Worm (Caenorhabditis elegans) whole organism, mixed stage, embryonic: ENCODE data around the gene clec-187.

ENCODE experiments used
- M03D4.4 ChIP-seq: sonication (generic microtip); optimal IDR thresholded peaks from 2 replicates; lab custom pipeline; 2017; ENCODE audit warnings: mild to moderate bottlenecking, missing genetic modification characterization, missing compliant biosample characterization
- bed-3 ChIP-seq: fragments of 200-800 bp; sonication (Bioruptor generic); optimal IDR thresholded peaks from 3 replicates; lab custom pipeline; 2018; ENCODE audit warnings: mild to moderate bottlenecking, missing genetic modification characterization, moderate library complexity, missing compliant biosample characterization
- blmp-1 ChIP-seq: fragments of 150-350 bp; optimal IDR thresholded peaks from 2 replicates; lab custom pipeline; 2014; ENCODE audit warnings: missing biosample characterization, missing genetic modification characterization
- ceh-39 ChIP-seq: fragments of 150-350 bp; optimal IDR thresholded peaks from 2 replicates; lab custom pipeline; 2014; ENCODE audit warnings: missing biosample characterization, missing genetic modification characterization
- ceh-43 ChIP-seq: fragments of 200-800 bp; sonication (Bioruptor generic); optimal IDR thresholded peaks from 2 replicates; lab custom pipeline; 2018; ENCODE audit warnings: mild to moderate bottlenecking, missing genetic modification characterization, moderate library complexity, missing compliant biosample characterization
- ces-1 ChIP-seq: fragments of 150-350 bp; optimal IDR thresholded peaks from 2 replicates; lab custom pipeline; 2014; ENCODE audit warnings: missing biosample characterization, missing genetic modification reagents, missing genetic modification characterization
- cnd-1 ChIP-seq: fragments of 200-800 bp; sonication (Bioruptor generic); optimal IDR thresholded peaks from 2 replicates; lab custom pipeline; 2018; ENCODE audit warnings: mild to moderate bottlenecking, missing genetic modification characterization, missing compliant biosample characterization
- drap-1 ChIP-seq: fragments of 200-800 bp; sonication (Bioruptor generic); optimal IDR thresholded peaks from 3 replicates; lab custom pipeline; 2018; ENCODE audit warnings: mild to moderate bottlenecking, missing genetic modification characterization, missing compliant biosample characterization
- elt-1 ChIP-seq: sonication (generic microtip); optimal IDR thresholded peaks from 2 replicates; lab custom pipeline; 2017; ENCODE audit warnings: missing genetic modification characterization, mild to moderate bottlenecking, missing compliant biosample characterization, antibody characterized with exemption, moderate library complexity, borderline replicate concordance; ENCODE audit not compliant: insufficient read depth
- elt-3 ChIP-seq: fragments of 150-350 bp; optimal IDR thresholded peaks from 2 replicates; lab custom pipeline; 2014; ENCODE audit warnings: missing biosample characterization, missing genetic modification characterization
- flh-1 ChIP-seq: fragments of 200-800 bp; sonication (Bioruptor generic); optimal IDR thresholded peaks from 2 replicates; lab custom pipeline; 2018; ENCODE audit warnings: mild to moderate bottlenecking, missing genetic modification characterization, moderate library complexity, missing compliant biosample characterization
- ham-2 ChIP-seq: fragments of 200-800 bp; sonication (Bioruptor generic); optimal IDR thresholded peaks from 2 replicates; lab custom pipeline; 2018; ENCODE audit warnings: mild to moderate bottlenecking, missing genetic modification characterization, missing compliant biosample characterization
- lin-13 ChIP-seq: fragments of 150-350 bp; optimal IDR thresholded peaks from 2 replicates; lab custom pipeline; 2014; ENCODE audit warnings: missing biosample characterization, missing genetic modification characterization
- lsy-2 ChIP-seq: fragments of 150-350 bp; optimal IDR thresholded peaks from 2 replicates; lab custom pipeline; 2014; ENCODE audit warnings: missing biosample characterization, missing genetic modification characterization
- mab-5 ChIP-seq: fragments of 150-350 bp; optimal IDR thresholded peaks from 2 replicates; lab custom pipeline; 2014; ENCODE audit warnings: missing biosample characterization, missing genetic modification characterization
- mep-1 ChIP-seq: fragments of 150-350 bp; optimal IDR thresholded peaks from 2 replicates; lab custom pipeline; 2017; ENCODE audit warnings: missing biosample characterization, missing genetic modification reagents, missing genetic modification characterization, inconsistent platforms
- mls-2 ChIP-seq: sonication (generic microtip); optimal IDR thresholded peaks from 2 replicates; lab custom pipeline; 2016; ENCODE audit warnings: mild to moderate bottlenecking, missing genetic modification characterization, moderate library complexity, missing compliant biosample characterization
- nhr-12 ChIP-seq: fragments of 150-350 bp; optimal IDR thresholded peaks from 2 replicates; lab custom pipeline; 2014; ENCODE audit warnings: missing biosample characterization, missing genetic modification characterization
- nhr-2 ChIP-seq: fragments of 150-350 bp; optimal IDR thresholded peaks from 2 replicates; lab custom pipeline; 2014; ENCODE audit warnings: missing biosample characterization, missing genetic modification characterization
- nhr-237 ChIP-seq: fragments of 150-350 bp; optimal IDR thresholded peaks from 2 replicates; lab custom pipeline; 2014; ENCODE audit warnings: missing biosample characterization, missing genetic modification characterization
- nhr-28 ChIP-seq: fragments of 150-350 bp; optimal IDR thresholded peaks from 2 replicates; lab custom pipeline; 2014; ENCODE audit warnings: missing biosample characterization, missing genetic modification characterization
- nhr-76 ChIP-seq: sonication (generic microtip); optimal IDR thresholded peaks from 2 replicates; lab custom pipeline; 2017; ENCODE audit warnings: missing biosample characterization, missing genetic modification characterization
- pha-4 ChIP-seq: fragments of 150-350 bp; optimal IDR thresholded peaks from 2 replicates; lab custom pipeline; 2018; ENCODE audit warnings: missing biosample characterization, missing genetic modification reagents, missing genetic modification characterization
- sem-2 ChIP-seq: fragments of 200-800 bp; sonication (Bioruptor generic); optimal IDR thresholded peaks from 2 replicates; lab custom pipeline; 2018; ENCODE audit warnings: mild to moderate bottlenecking, missing genetic modification characterization, missing compliant biosample characterization
- snpc-4 ChIP-seq: fragments of 150-350 bp; optimal IDR thresholded peaks from 2 replicates; lab custom pipeline; 2014; ENCODE audit warnings: missing biosample characterization, missing genetic modification characterization
- sptf-1 ChIP-seq: sonication (generic microtip); optimal IDR thresholded peaks from 2 replicates; lab custom pipeline; 2017; ENCODE audit warnings: mild to moderate bottlenecking, missing genetic modification characterization, moderate library complexity, missing compliant biosample characterization
- tbx-8 ChIP-seq: fragments of 200-800 bp; sonication (Bioruptor generic); optimal IDR thresholded peaks from 2 replicates; lab custom pipeline; 2018; ENCODE audit warnings: mild to moderate bottlenecking, missing genetic modification characterization, moderate library complexity, missing compliant biosample characterization
- unc-120 ChIP-seq: sonication (generic microtip); optimal IDR thresholded peaks from 2 replicates; lab custom pipeline; 2017; ENCODE audit warnings: missing genetic modification characterization, missing compliant biosample characterization; ENCODE audit not compliant: poor library complexity, severe bottlenecking
- unc-62 ChIP-seq: fragments of 150-350 bp; optimal IDR thresholded peaks from 2 replicates; lab custom pipeline; 2014; ENCODE audit warnings: missing biosample characterization, missing genetic modification reagents, missing genetic modification characterization
- zip-8 ChIP-seq: fragments of 150-350 bp; optimal IDR thresholded peaks from 2 replicates; lab custom pipeline; 2014; ENCODE audit warnings: missing biosample characterization, missing genetic modification characterization
- ztf-11 ChIP-seq: fragments of 150-350 bp; optimal IDR thresholded peaks from 2 replicates; lab custom pipeline; 2014; ENCODE audit warnings: missing biosample characterization, missing genetic modification characterization

The clec-187 gene

ce11 chrIV:12894996-12895395 lies 23.7 kb upstream of the clec-187 start, which contains the start of gene K08D8.11:
Gene K08D8.11 (plus strand): TSS chrIV:12895296.
- TF ChIP-seq nhr-12 (no peak), mls-2 (tag; lab: Kevin White, UChicago) (no peak), lsy-2 (tag; lab: Kevin White, UChicago) (no peak), blmp-1 (no peak), bed-3 (GFP tag; lab: Kevin White, UChicago) (no peak), nhr-76 (tag; lab: Kevin White, UChicago) (no peak), ham-2 (GFP tag; lab: Kevin White, UChicago) (no peak), ces-1 (GFP tag; lab: Kevin White, UChicago) (no peak), tbx-8 (no peak), zip-8 (tag; lab: Kevin White, UChicago) (no peak), sem-2 (GFP tag; lab: Kevin White, UChicago) (no peak)

ce11 chrIV:12893166-12893565 lies 21.9 kb upstream of the clec-187 start, which contains the start of gene K08D8.12:
Gene K08D8.12 (plus strand): TSS chrIV:12893466.
- TF ChIP-seq drap-1 (no peak), unc-120 (no peak), M03D4.4 (tag; lab: Kevin White, UChicago) (no peak), elt-1 (no peak), cnd-1 (tag; lab: Kevin White, UChicago) (no peak), ceh-43 (GFP tag; lab: Kevin White, UChicago) (no peak), sptf-1 (tag; lab: Kevin White, UChicago) (no peak), lsy-2 (tag; lab: Kevin White, UChicago) (no peak), mls-2 (tag; lab: Kevin White, UChicago) (no peak), nhr-76 (tag; lab: Kevin White, UChicago) (no peak), bed-3 (GFP tag; lab: Kevin White, UChicago) (no peak), mab-5 (tag; lab: Kevin White, UChicago) (no peak), blmp-1 (no peak), lin-13 (tag; lab: Kevin White, UChicago) (no peak), nhr-12 (no peak), pha-4 (tag; lab: Kevin White, UChicago) (no peak), mep-1 (tag; lab: Kevin White, UChicago) (no peak)

- no peak for TF ChIP-seq mab-5 (tag; lab: Kevin White, UChicago)
- no peak for TF ChIP-seq pha-4 (tag; lab: Kevin White, UChicago)
- no peak for TF ChIP-seq cnd-1 (tag; lab: Kevin White, UChicago)
- no peak for TF ChIP-seq zip-8 (tag; lab: Kevin White, UChicago)
- no peak for TF ChIP-seq ces-1 (GFP tag; lab: Kevin White, UChicago)
Observed at ce11 chrIV:12892194-12892593, 20.9 kb upstream of the clec-187 start, which contains the start of gene K08D8.1. Gene K08D8.1 (plus strand): TSS chrIV:12892494.

ce11 chrIV:12891080-12891479 lies 19.8 kb upstream of the clec-187 start:
- TF ChIP-seq unc-62 (no peak), flh-1 (GFP tag; lab: Kevin White, UChicago) (no peak), ceh-43 (GFP tag; lab: Kevin White, UChicago) (no peak), M03D4.4 (tag; lab: Kevin White, UChicago) (no peak), nhr-28 (no peak), ceh-39 (no peak), mep-1 (tag; lab: Kevin White, UChicago) (no peak), nhr-2 (tag; lab: Kevin White, UChicago) (no peak), ztf-11 (tag; lab: Kevin White, UChicago) (no peak), drap-1 (no peak), nhr-76 (tag; lab: Kevin White, UChicago) (no peak), elt-3 (tag; lab: Kevin White, UChicago) (no peak), snpc-4 (tag; lab: Kevin White, UChicago) (no peak)

- TF ChIP-seq ham-2 (GFP tag; lab: Kevin White, UChicago) (no peak), nhr-237 (no peak), M03D4.4 (tag; lab: Kevin White, UChicago) (no peak)
Observed at ce11 chrIV:12890445-12890844, 19.1 kb upstream of the clec-187 start, which contains the start of gene K08D8.6. Gene K08D8.6 (minus strand): TSS chrIV:12890508.
